Fruit fly (Drosophila melanogaster) whole organism, embryonic: ENCODE data around the gene Mo25.

Experiments
- CG10147 ChIP-seq: fragments of 200-800 bp; sonication (Bioruptor generic); optimal IDR thresholded peaks from 2 replicates; lab custom pipeline; 2019; ENCODE audit warnings: missing biosample characterization, mild to moderate bottlenecking, missing genetic modification characterization, moderate library complexity
- CG11093 ChIP-seq: fragments of 200-800 bp; sonication (Bioruptor generic); IDR thresholded peaks from 3 replicates; pipeline ENCODE4 v1.3.6; 2022; ENCODE audit warnings: missing biosample characterization, missing genetic modification characterization
- CG11560 ChIP-seq: fragments of 200-800 bp; sonication (Bioruptor generic); IDR thresholded peaks from 3 replicates; pipeline ENCODE4 v1.3.6; 2022; ENCODE audit warnings: missing biosample characterization, missing genetic modification characterization
- CG12236 ChIP-seq: fragments of 200-800 bp; sonication (Bioruptor generic); optimal IDR thresholded peaks from 2 replicates; lab custom pipeline; 2016; ENCODE audit warnings: missing biosample characterization, missing genetic modification characterization
- CG12769 ChIP-seq: fragments of 200-800 bp; sonication (Bioruptor generic); optimal IDR thresholded peaks from 2 replicates; lab custom pipeline; 2019; ENCODE audit warnings: missing biosample characterization, mild to moderate bottlenecking, missing genetic modification characterization, moderate library complexity
- CG13424 ChIP-seq: fragments of 200-800 bp; sonication (Bioruptor generic); optimal IDR thresholded peaks from 2 replicates; lab custom pipeline; 2019; ENCODE audit warnings: missing biosample characterization, mild to moderate bottlenecking, missing genetic modification characterization, moderate library complexity
- CG14050 ChIP-seq: fragments of 200-800 bp; sonication (Bioruptor generic); IDR thresholded peaks from 3 replicates; pipeline ENCODE4 v1.3.6; 2022; ENCODE audit warnings: missing biosample characterization, missing genetic modification characterization
- CG14710 ChIP-seq: fragments of 200-800 bp; sonication (Bioruptor generic); optimal IDR thresholded peaks from 3 replicates; lab custom pipeline; 2019; ENCODE audit warnings: missing biosample characterization, mild to moderate bottlenecking, missing genetic modification characterization, moderate library complexity
- CG1529 ChIP-seq: fragments of 200-800 bp; sonication (Bioruptor generic); optimal IDR thresholded peaks from 3 replicates; lab custom pipeline; 2018; ENCODE audit warnings: missing biosample characterization, missing genetic modification characterization
- CG15514 ChIP-seq: fragments of 200-800 bp; sonication (Bioruptor generic); optimal IDR thresholded peaks from 3 replicates; lab custom pipeline; 2017; ENCODE audit warnings: missing biosample characterization, missing genetic modification characterization, mild to moderate bottlenecking, moderate library complexity, missing genetic modification reagents
- CG15601 ChIP-seq: fragments of 200-800 bp; sonication (Bioruptor generic); optimal IDR thresholded peaks from 3 replicates; lab custom pipeline; 2019; ENCODE audit warnings: missing biosample characterization, mild to moderate bottlenecking, missing genetic modification characterization, moderate library complexity
- CG16813 ChIP-seq: fragments of 200-800 bp; sonication (Bioruptor generic); IDR thresholded peaks from 3 replicates; pipeline ENCODE4 v1.3.6; 2022; ENCODE audit warnings: missing biosample characterization, missing genetic modification characterization; ENCODE audit not compliant: partially characterized antibody
- CG16815 ChIP-seq: fragments of 200-800 bp; sonication (Bioruptor generic); optimal IDR thresholded peaks from 3 replicates; lab custom pipeline; 2017; ENCODE audit warnings: missing biosample characterization, mild to moderate bottlenecking, missing genetic modification characterization
- CG17912 ChIP-seq: fragments of 200-800 bp; sonication (Bioruptor generic); optimal IDR thresholded peaks from 2 replicates; lab custom pipeline; 2018; ENCODE audit warnings: missing biosample characterization, mild to moderate bottlenecking, missing genetic modification characterization
- CG2202 ChIP-seq: fragments of 200-800 bp; sonication (Bioruptor generic); optimal IDR thresholded peaks from 2 replicates; lab custom pipeline; 2018; ENCODE audit warnings: missing biosample characterization, mild to moderate bottlenecking, missing genetic modification characterization
- CG34224 ChIP-seq: fragments of 200-800 bp; sonication (Bioruptor generic); IDR thresholded peaks from 3 replicates; pipeline ENCODE4 v1.3.6; 2022; ENCODE audit warnings: missing biosample characterization, missing genetic modification characterization; ENCODE audit not compliant: partially characterized antibody
- CG8388 ChIP-seq: fragments of 200-800 bp; sonication (Bioruptor generic); optimal IDR thresholded peaks from 2 replicates; lab custom pipeline; 2019; ENCODE audit warnings: missing biosample characterization, mild to moderate bottlenecking, missing genetic modification characterization, moderate library complexity
- CTCF ChIP-seq: fragments of 200-800 bp; sonication (Bioruptor generic); optimal IDR thresholded peaks from 2 replicates; lab custom pipeline; 2017; ENCODE audit warnings: missing biosample characterization, mild to moderate bottlenecking, missing genetic modification characterization, moderate library complexity
- CkIIα-i1 ChIP-seq: fragments of 200-800 bp; sonication (Bioruptor generic); IDR thresholded peaks from 2 replicates; pipeline ENCODE4 v1.3.6; 2022; ENCODE audit warnings: missing biosample characterization, missing genetic modification characterization
- CoRest ChIP-seq: fragments of 200-800 bp; sonication (Bioruptor generic); optimal IDR thresholded peaks from 3 replicates; lab custom pipeline; 2018; ENCODE audit warnings: missing biosample characterization, mild to moderate bottlenecking, missing genetic modification characterization, moderate library complexity
- D ChIP-seq, 2 experiments: fragments of 200-800 bp in 1 of 2; fragments of >200 bp in 1 of 2; sonication (Bioruptor generic) in 1 of 2; optimal IDR thresholded peaks; 2 replicates in 1 of 2; 3 replicates in 1 of 2; lab custom pipeline; 2017; ENCODE audit warnings: mild to moderate bottlenecking in 1 of 2, missing biosample characterization in 1 of 2, missing genetic modification characterization in 1 of 2, missing genetic modification reagents in 1 of 2
- H15 ChIP-seq: fragments of 200-800 bp; sonication (Bioruptor generic); IDR thresholded peaks from 3 replicates; pipeline ENCODE4 v1.3.6; 2022; ENCODE audit warnings: missing biosample characterization, missing genetic modification characterization
- Jarid2 ChIP-seq: fragments of 200-800 bp; sonication (Bioruptor generic); optimal IDR thresholded peaks from 3 replicates; lab custom pipeline; 2017; ENCODE audit warnings: mild to moderate bottlenecking, missing biosample characterization, missing genetic modification reagents, missing genetic modification characterization
- Mes4 ChIP-seq: fragments of 200-800 bp; sonication (Bioruptor generic); optimal IDR thresholded peaks from 2 replicates; lab custom pipeline; 2016; ENCODE audit warnings: missing biosample characterization, missing genetic modification characterization
- Mrtf ChIP-seq: fragments of 200-800 bp; sonication (Bioruptor generic); IDR thresholded peaks from 3 replicates; pipeline ENCODE4 v1.3.6; 2022; ENCODE audit warnings: missing biosample characterization, missing genetic modification characterization
- Optix ChIP-seq: fragments of 200-800 bp; sonication (Bioruptor generic); IDR thresholded peaks from 3 replicates; pipeline ENCODE4 v1.3.6; 2022; ENCODE audit warnings: missing biosample characterization, missing genetic modification characterization
- Taf1 ChIP-seq: fragments of 200-800 bp; sonication (Bioruptor generic); IDR thresholded peaks from 2 replicates; pipeline ENCODE4 v1.3.6; 2022; ENCODE audit warnings: missing biosample characterization, missing genetic modification characterization
- Tbp ChIP-seq: fragments of >200 bp; optimal IDR thresholded peaks from 2 replicates; lab custom pipeline; 2018; ENCODE audit warnings: missing biosample characterization, missing genetic modification characterization
- ac ChIP-seq: fragments of 200-800 bp; sonication (Bioruptor generic); optimal IDR thresholded peaks from 3 replicates; lab custom pipeline; 2017; ENCODE audit warnings: missing biosample characterization, mild to moderate bottlenecking, missing genetic modification characterization
- ara ChIP-seq: fragments of 200-800 bp; sonication (Bioruptor generic); IDR thresholded peaks from 2 replicates; pipeline ENCODE4 v1.3.6; 2022; ENCODE audit warnings: missing biosample characterization, missing genetic modification characterization
- chif ChIP-seq, 2 experiments: fragments of 200-800 bp; sonication (Bioruptor generic); optimal IDR thresholded peaks; 3 replicates each; lab custom pipeline; 2016; ENCODE audit warnings: missing biosample characterization in 2 of 2, missing genetic modification characterization in 2 of 2
- crc ChIP-seq: fragments of 200-800 bp; sonication (Bioruptor generic); optimal IDR thresholded peaks from 2 replicates; lab custom pipeline; 2016; ENCODE audit warnings: missing biosample characterization, missing genetic modification characterization
- croc ChIP-seq: fragments of 200-800 bp; sonication (Bioruptor generic); conservative IDR thresholded peaks from 3 replicates; pipeline ENCODE4 v1.3.6; 2022; ENCODE audit warnings: missing biosample characterization, missing genetic modification characterization
- da ChIP-seq: fragments of 200-800 bp; sonication (Bioruptor generic); optimal IDR thresholded peaks from 2 replicates; lab custom pipeline; 2016; ENCODE audit warnings: missing biosample characterization, missing genetic modification characterization
- danr ChIP-seq: fragments of 200-800 bp; sonication (Bioruptor generic); IDR thresholded peaks from 2 replicates; pipeline ENCODE4 v1.3.6; 2022; ENCODE audit warnings: missing biosample characterization, missing genetic modification characterization
- dati ChIP-seq: fragments of 200-800 bp; sonication (Bioruptor generic); IDR thresholded peaks from 2 replicates; pipeline ENCODE4 v1.3.6; 2022; ENCODE audit warnings: missing biosample characterization, missing genetic modification characterization
- ems ChIP-seq: fragments of 200-800 bp; sonication (Bioruptor generic); optimal IDR thresholded peaks from 3 replicates; lab custom pipeline; 2016; ENCODE audit warnings: missing biosample characterization, missing genetic modification characterization
- fd96Cb ChIP-seq: fragments of 200-800 bp; sonication (Bioruptor generic); optimal IDR thresholded peaks from 2 replicates; lab custom pipeline; 2018; ENCODE audit warnings: missing biosample characterization, mild to moderate bottlenecking, missing genetic modification characterization, moderate library complexity
- h ChIP-seq: fragments of >200 bp; optimal IDR thresholded peaks from 2 replicates; lab custom pipeline; 2017
- jigr1 ChIP-seq: fragments of 200-800 bp; sonication (Bioruptor generic); IDR thresholded peaks from 3 replicates; pipeline ENCODE4 v1.3.6; 2022; ENCODE audit warnings: missing biosample characterization, missing genetic modification characterization
- knrl ChIP-seq: fragments of 200-800 bp; sonication (Bioruptor generic); IDR thresholded peaks from 3 replicates; pipeline ENCODE4 v1.3.6; 2022; ENCODE audit warnings: missing biosample characterization, missing genetic modification characterization; ENCODE audit not compliant: partially characterized antibody
- mld ChIP-seq: fragments of 200-800 bp; sonication (Bioruptor generic); IDR thresholded peaks from 3 replicates; pipeline ENCODE4 v1.3.6; 2022; ENCODE audit warnings: missing biosample characterization, missing genetic modification characterization; ENCODE audit not compliant: partially characterized antibody
- phol ChIP-seq: fragments of 200-800 bp; sonication (Bioruptor generic); optimal IDR thresholded peaks from 3 replicates; lab custom pipeline; 2018; ENCODE audit warnings: missing biosample characterization, mild to moderate bottlenecking, missing genetic modification characterization, moderate library complexity
- pita ChIP-seq: fragments of 200-800 bp; sonication (Bioruptor generic); optimal IDR thresholded peaks from 2 replicates; lab custom pipeline; 2017; ENCODE audit warnings: missing biosample characterization, mild to moderate bottlenecking, missing genetic modification characterization
- pzg ChIP-seq: fragments of 200-800 bp; sonication (Bioruptor generic); optimal IDR thresholded peaks from 3 replicates; lab custom pipeline; 2018; ENCODE audit warnings: missing biosample characterization, mild to moderate bottlenecking, missing genetic modification characterization, moderate library complexity
- sd ChIP-seq: fragments of 200-800 bp; sonication (Bioruptor generic); optimal IDR thresholded peaks from 3 replicates; lab custom pipeline; 2018; ENCODE audit warnings: missing biosample characterization, mild to moderate bottlenecking, missing genetic modification characterization, moderate library complexity
- slbo ChIP-seq: fragments of 200-800 bp; sonication (Bioruptor generic); IDR thresholded peaks from 2 replicates; pipeline ENCODE4 v1.3.6; 2022; ENCODE audit warnings: missing biosample characterization, missing genetic modification characterization
- ssp ChIP-seq: fragments of 200-800 bp; sonication (Bioruptor generic); IDR thresholded peaks from 2 replicates; pipeline ENCODE4 v1.3.6; 2022; ENCODE audit warnings: missing biosample characterization, missing genetic modification characterization
- tap ChIP-seq: fragments of 200-800 bp; optimal IDR thresholded peaks from 3 replicates; lab custom pipeline; 2019; ENCODE audit warnings: missing biosample characterization, mild to moderate bottlenecking, missing genetic modification characterization, moderate library complexity
- tup ChIP-seq: fragments of 200-800 bp; sonication (Bioruptor generic); optimal IDR thresholded peaks from 2 replicates; lab custom pipeline; 2016; ENCODE audit warnings: missing biosample characterization, mild to moderate bottlenecking, missing genetic modification characterization, moderate library complexity

The Mo25 gene

DNA sequence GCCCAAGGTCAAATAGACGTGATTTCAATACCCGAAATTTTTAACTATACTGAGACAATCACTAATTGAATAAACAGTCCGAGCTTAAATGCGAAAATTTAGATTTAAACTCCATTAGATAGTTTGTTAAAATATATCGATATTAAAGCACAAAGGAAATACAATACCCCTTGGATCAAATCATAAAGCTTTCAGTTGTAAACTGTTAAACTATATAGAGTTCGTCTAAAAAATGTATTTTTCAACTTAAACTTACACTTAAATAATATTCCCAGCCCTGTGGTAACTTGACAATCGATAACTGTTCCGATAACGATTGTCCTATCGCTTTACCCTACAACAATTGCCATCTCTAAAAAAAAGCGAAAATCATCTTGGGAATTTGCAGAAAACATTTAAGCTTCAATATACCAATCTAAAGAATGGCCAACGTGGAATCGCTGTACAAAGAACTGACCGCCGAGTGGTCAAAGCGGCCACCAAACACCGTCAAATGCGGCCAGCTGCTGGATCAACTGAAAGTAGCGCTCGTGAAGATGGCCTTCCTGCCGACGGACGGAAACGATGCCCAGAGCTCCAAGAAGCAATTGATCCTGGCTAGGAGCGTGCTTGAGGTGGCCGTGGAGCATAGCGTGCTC lies 32.5 kb downstream of the Mo25 start, which contains the start of gene Rpn12 (continued):
- TF ChIP-seq tap (tag; lab: Kevin White, UChicago) (no peak), CkIIα-i1 (GFP tag; lab: Robert Waterston, UW) (no peak), mld (GFP tag; lab: Robert Waterston, UW) (0 out of 3 replicates have a peak, but pooled peaks have one; percentile 49), ac (GFP tag; lab: Kevin White, UChicago) (no peak), croc (GFP tag; lab: Robert Waterston, UW) (no peak), CG14710 (tag; lab: Kevin White, UChicago) (peak; percentile 38), CTCF (GFP tag; lab: Kevin White, UChicago) (no peak), danr (no peak), chif (GFP tag; optimal IDR thresholded peaks at IDR 0.05; lab: Kevin White, UChicago) (no peak), Mrtf (GFP tag; lab: Robert Waterston, UW) (no peak), phol (tag; lab: Kevin White, UChicago) (peak; percentile 44), Mes4 (GFP tag; lab: Kevin White, UChicago) (peak; percentile 7), tup (GFP tag; lab: Kevin White, UChicago) (no peak), H15 (GFP tag; lab: Robert Waterston, UW) (no peak), CG16815 (GFP tag; lab: Kevin White, UChicago) (no peak), CG14050 (GFP tag; lab: Robert Waterston, UW) (no peak), sd (peak; percentile 7), CG11560 (tag; lab: Robert Waterston, UW) (no peak), D (optimal IDR thresholded peaks at IDR 0.05; lab: Kevin White, UChicago) (no peak), D (GFP tag; optimal IDR thresholded peaks at IDR 0.05; lab: Kevin White, UChicago) (no peak), pita (GFP tag; lab: Kevin White, UChicago) (no peak), fd96Cb (tag; lab: Kevin White, UChicago) (no peak), Jarid2 (GFP tag; lab: Kevin White, UChicago) (no peak), Taf1 (GFP tag; lab: Robert Waterston, UW) (0 out of 2 replicates have a peak, but pooled peaks have one; percentile 25), pzg (GFP tag; lab: Kevin White, UChicago) (peak; percentile 58), CG11093 (GFP tag; lab: Robert Waterston, UW) (no peak), CG8388 (GFP tag; lab: Kevin White, UChicago) (no peak), ara (no peak), CG15514 (GFP tag; lab: Kevin White, UChicago) (peak; percentile 53), Tbp (no peak), dati (GFP tag; lab: Robert Waterston, UW) (no peak), crc (no peak), CG17912 (GFP tag; lab: Kevin White, UChicago) (no peak), ssp (GFP tag; lab: Robert Waterston, UW) (no peak), Optix (GFP tag; lab: Robert Waterston, UW) (no peak), knrl (GFP tag; lab: Robert Waterston, UW) (peak; percentile 75; the same call in 2 of the 3 replicates), CG1529 (GFP tag; lab: Kevin White, UChicago) (no peak), slbo (GFP tag; lab: Robert Waterston, UW) (peak; percentile 27; the same call in 1 of the 2 replicates), CG34224 (GFP tag; lab: Robert Waterston, UW) (peak; percentile 83), CG12769 (tag; lab: Kevin White, UChicago) (no peak), CG13424 (tag; lab: Kevin White, UChicago) (peak; percentile 61), CoRest (tag; lab: Kevin White, UChicago) (peak; percentile 47), ems (no peak), h (lab: Kevin White, UChicago) (no peak), CG15601 (tag; lab: Kevin White, UChicago) (no peak), da (GFP tag; lab: Kevin White, UChicago) (no peak), CG10147 (peak; percentile 59), CG12236 (GFP tag; lab: Kevin White, UChicago) (no peak), jigr1 (no peak; the same call in 2 of the 3 replicates), CG16813 (GFP tag; lab: Robert Waterston, UW) (peak; percentile 83), CG2202 (tag; lab: Kevin White, UChicago) (no peak)
